Worm (Caenorhabditis elegans): ENCODE measurements around the gene mec-18.

ce11 chrX:4311668-4312067 lies 37.7 kb upstream of the mec-18 start, which contains the start of gene C52B9.8:
- TF ChIP-seq fos-1 (tag; optimal IDR thresholded peaks at IDR 0.05) (no peak), lsy-2 (tag; optimal IDR thresholded peaks at IDR 0.05) (no peak), lin-13 (GFP tag; optimal IDR thresholded peaks at IDR 0.05) (no peak), skn-1 (tag; optimal IDR thresholded peaks at IDR 0.05) (no peak)

Measured in whole organism, L1 larva.